Fruit fly (Drosophila melanogaster): ENCODE measurements around the gene glo.

DNA sequence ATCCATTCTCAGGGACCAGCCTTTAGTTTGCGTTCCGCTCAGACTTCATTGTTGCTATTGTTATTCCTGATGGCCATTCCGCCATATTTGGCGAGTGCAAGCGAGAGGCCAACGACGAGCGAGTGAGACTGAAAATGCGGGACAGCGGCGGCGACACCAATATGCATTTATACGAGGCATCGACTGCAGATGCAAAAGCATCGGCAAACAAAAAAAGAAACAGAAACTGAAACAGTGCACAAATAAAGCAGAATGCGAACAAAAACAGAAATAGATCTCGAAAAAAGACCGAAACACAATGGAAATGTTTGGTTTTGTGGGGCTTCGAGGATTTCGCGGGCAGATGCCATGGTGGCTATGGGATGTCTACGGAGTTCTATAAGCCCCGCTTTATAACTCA is 39.9 kb upstream of the glo start:
- TF ChIP-seq ttk (optimal IDR thresholded peaks at IDR 0.05) (no peak), insv (optimal IDR thresholded peaks at IDR 0.05) (no peak), Myc (optimal IDR thresholded peaks at IDR 0.05) (no peak), psq (optimal IDR thresholded peaks at IDR 0.05) (no peak), Sin3A (optimal IDR thresholded peaks at IDR 0.05) (no peak)

All from Kc167 (cell line).